Fruit fly (Drosophila melanogaster): ENCODE results near the gene Acsx3.

- no peak for TF ChIP-seq CTCF (optimal IDR thresholded peaks at IDR 0.05)
- TF ChIP-seq CG8478 (optimal IDR thresholded peaks at IDR 0.05) = no peak
Observed at dm6 chr3R:19816758-19817157, 35.7 kb downstream of the Acsx3 start.

All from S2 (cell line).